Worm (Caenorhabditis elegans): ENCODE results near the gene F31E8.5.

DNA sequence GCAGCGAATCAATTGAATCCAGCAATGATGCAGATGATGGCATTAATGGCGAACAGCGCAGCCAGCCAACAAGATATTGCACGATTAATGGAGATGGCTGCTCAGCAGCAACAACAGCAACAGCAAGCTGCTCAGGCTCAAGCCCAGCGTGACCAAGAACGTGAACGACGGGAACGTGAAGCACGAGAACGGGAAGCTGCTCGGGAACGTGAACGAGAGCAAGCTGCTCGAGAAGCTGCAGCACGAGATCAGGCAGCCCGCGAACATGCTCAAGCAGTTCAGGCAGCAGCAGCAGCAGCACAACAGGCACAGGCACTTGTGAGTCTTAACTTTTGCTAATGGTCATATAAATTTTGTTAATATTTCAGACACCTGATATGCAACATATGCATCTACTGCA lies 39.7 kb upstream of the F31E8.5 start:
- TF ChIP-seq tab-1 (GFP tag; IDR thresholded peaks at IDR 0.05) = no peak
- no peak for TF ChIP-seq cog-1 (tag; optimal IDR thresholded peaks at IDR 0.05)
- no peak for TF ChIP-seq ztf-29 (GFP tag; IDR thresholded peaks at IDR 0.05)
- TF ChIP-seq klf-2 (GFP tag; conservative IDR thresholded peaks at IDR 0.05) = no peak
- TF ChIP-seq med-1 (GFP tag; optimal IDR thresholded peaks at IDR 0.05; ENCODE audit: insufficient read depth) = no peak
